Comparison of ENCODE assay signal across 3 fruit fly cellular contexts in the genomic region with DNA sequence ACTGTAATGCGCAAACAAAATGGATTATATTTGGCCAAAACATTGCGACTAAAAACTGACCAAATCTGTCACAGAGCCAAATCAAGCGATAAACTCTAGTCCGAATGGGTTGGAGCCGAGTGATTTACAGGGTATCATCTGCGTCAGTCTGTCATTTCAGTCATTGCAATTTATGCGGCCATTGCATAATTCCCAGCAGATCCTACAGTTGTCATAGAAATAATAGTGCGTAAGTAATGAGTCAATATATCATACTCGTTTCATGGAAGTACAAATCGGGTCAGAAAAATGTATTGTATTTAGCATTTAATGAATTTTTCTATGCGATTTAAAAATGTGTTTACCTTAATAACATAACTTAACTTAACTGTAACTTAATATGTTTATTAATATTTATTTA.
A peak's percentile ranks its signal among the peaks of the same experiment; 100 is the strongest.
TF ChIP-seq lines count a peak whose summit lies in the region.

No protein-coding gene starts in this region.

- no peak for TF ChIP-seq CTCF in whole organism, embryonic (GFP tag; optimal IDR thresholded peaks at IDR 0.05; lab: Kevin White, UChicago)

TF ChIP-seq in whole organism, embryonic, 481 proteins besides CTCF, POLR2A, EP300 and RAD21:
- TF ChIP-seq CG11504 (tag; optimal IDR thresholded peaks at IDR 0.05; lab: Kevin White, UChicago), result peak; percentile 3
- no peak for TF ChIP-seq CG4404 (GFP tag; IDR thresholded peaks at IDR 0.05; lab: Robert Waterston, UW)
- TF ChIP-seq Oli (tag; optimal IDR thresholded peaks at IDR 0.05; lab: Kevin White, UChicago), result no peak
- 0 out of 3 replicates have a peak, but pooled peaks have one; percentile 19 for TF ChIP-seq row (GFP tag; IDR thresholded peaks at IDR 0.05; lab: Robert Waterston, UW)
- TF ChIP-seq cas (GFP tag; IDR thresholded peaks at IDR 0.05; lab: Robert Waterston, UW), result no peak
- TF ChIP-seq sens (GFP tag; lab: Kevin White, UChicago), result peak; percentile 63
- no peak for TF ChIP-seq prd (optimal IDR thresholded peaks at IDR 0.05; lab: Kevin White, UChicago)
- peak; percentile 46; the same call in 2 of the 3 replicates for TF ChIP-seq prd (GFP tag; IDR thresholded peaks at IDR 0.05; lab: Robert Waterston, UW)
- peak; percentile 57 for TF ChIP-seq Ets65A (GFP tag; lab: Kevin White, UChicago)
- peak; percentile 2 for TF ChIP-seq CG7839 (tag; optimal IDR thresholded peaks at IDR 0.05; lab: Kevin White, UChicago)

TF ChIP-seq in whole organism, prepupa, 60 proteins besides CTCF, POLR2A, EP300 and RAD21:
- peak; percentile 40 for TF ChIP-seq Eip78C (GFP tag; lab: Kevin White, UChicago)
- no peak for TF ChIP-seq CG10669 (GFP tag; optimal IDR thresholded peaks at IDR 0.05; lab: Kevin White, UChicago)
- TF ChIP-seq Eip75B (GFP tag; optimal IDR thresholded peaks at IDR 0.05; lab: Kevin White, UChicago), result no peak
- no peak for TF ChIP-seq CG8319 (GFP tag; optimal IDR thresholded peaks at IDR 0.05; lab: Kevin White, UChicago)
- TF ChIP-seq CG15336 (GFP tag; IDR thresholded peaks at IDR 0.05; lab: Robert Waterston, UW), result 0 out of 2 replicates have a peak, but pooled peaks have one; percentile 24
- TF ChIP-seq CG8119 (GFP tag; IDR thresholded peaks at IDR 0.05; lab: Robert Waterston, UW), result 0 out of 3 replicates have a peak, but pooled peaks have one; percentile 25
- TF ChIP-seq CG34406 (GFP tag; optimal IDR thresholded peaks at IDR 0.05; lab: Kevin White, UChicago), result no peak
- TF ChIP-seq dac (GFP tag; optimal IDR thresholded peaks at IDR 0.05; lab: Kevin White, UChicago), result no peak

TF ChIP-seq in whole organism, pupa, 21 proteins besides CTCF, POLR2A, EP300 and RAD21:
- 0 out of 2 replicates have a peak, but pooled peaks have one; percentile 14 for TF ChIP-seq CG32121 (GFP tag; IDR thresholded peaks at IDR 0.05; lab: Robert Waterston, UW)
- TF ChIP-seq CG10348 (GFP tag; IDR thresholded peaks at IDR 0.05; lab: Robert Waterston, UW), result no peak
- no peak for TF ChIP-seq CG8159 (tag; optimal IDR thresholded peaks at IDR 0.05; lab: Kevin White, UChicago)
